Worm (Caenorhabditis elegans): Measurements from ENCODE around the gene cyp-33D3.

ce11 chrV:18827374-18827773 is 9.7 kb downstream of the cyp-33D3 start:
- TF ChIP-seq lsl-1 (GFP tag; optimal IDR thresholded peaks at IDR 0.05) (no peak), sea-2 (GFP tag; IDR thresholded peaks at IDR 0.05) (no peak), ZK185.1 (tag; optimal IDR thresholded peaks at IDR 0.05; ENCODE audit: poor library complexity, severe bottlenecking) (no peak), die-1 (tag; optimal IDR thresholded peaks at IDR 0.05) (no peak), Y67H2A.10 (GFP tag; conservative IDR thresholded peaks at IDR 0.05) (no peak), ama-1 (optimal IDR thresholded peaks at IDR 0.05) (no peak), ama-1 (GFP tag; optimal IDR thresholded peaks at IDR 0.05) (no peak), ceh-27 (GFP tag; optimal IDR thresholded peaks at IDR 0.05) (no peak), nfya-2 (GFP tag; IDR thresholded peaks at IDR 0.05) (no peak)

All from whole organism, young adult.